Worm (Caenorhabditis elegans): Measurements from ENCODE around the gene clec-178.

ce11 chrIV:5631628-5632027 is 22.1 kb upstream of the clec-178 start, which contains the start of gene ttbk-8.2:
- no peak for TF ChIP-seq elt-1 (tag; optimal IDR thresholded peaks at IDR 0.05)
- TF ChIP-seq ztf-11 (tag; optimal IDR thresholded peaks at IDR 0.05): no peak
- no peak for TF ChIP-seq ztf-1 (GFP tag; conservative IDR thresholded peaks at IDR 0.05)
- TF ChIP-seq unc-62 (GFP tag; optimal IDR thresholded peaks at IDR 0.05): no peak
- TF ChIP-seq lin-39 (tag; optimal IDR thresholded peaks at IDR 0.05): no peak
- no peak for TF ChIP-seq nhr-11 (tag; optimal IDR thresholded peaks at IDR 0.05)
- no peak for TF ChIP-seq snpc-4 (tag; optimal IDR thresholded peaks at IDR 0.05)
